Worm (Caenorhabditis elegans): ENCODE measurements around the gene F36H12.5.

The F36H12.5 gene

DNA sequence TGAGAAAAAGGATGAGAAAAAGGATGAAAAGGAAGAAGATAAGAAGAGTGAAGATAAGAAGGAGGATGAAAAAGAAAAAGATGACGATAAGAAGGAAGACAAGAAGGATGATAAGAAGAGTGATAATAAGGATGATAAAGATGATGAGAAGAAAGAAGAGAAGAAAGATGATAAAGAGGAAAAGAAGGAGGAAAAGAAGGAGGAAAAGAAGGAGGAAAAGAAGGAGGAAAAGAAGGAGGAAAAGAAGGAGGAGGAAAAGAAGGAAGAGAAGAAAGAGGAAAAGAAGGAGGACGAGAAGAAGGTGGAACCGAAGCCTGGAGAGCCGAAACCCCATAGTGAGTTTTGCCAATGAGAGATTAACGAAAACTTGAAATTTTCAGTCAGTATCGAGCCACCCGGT, 6.8 kb downstream of the F36H12.5 start:
- TF ChIP-seq lsy-12 (tag; optimal IDR thresholded peaks at IDR 0.05) = no peak
- no peak for TF ChIP-seq lin-15B (tag; optimal IDR thresholded peaks at IDR 0.05)
- TF ChIP-seq egl-5 (tag; optimal IDR thresholded peaks at IDR 0.05) = no peak
- no peak for TF ChIP-seq nhr-77 (tag; optimal IDR thresholded peaks at IDR 0.05)
- TF ChIP-seq mdl-1 (tag; optimal IDR thresholded peaks at IDR 0.05) = no peak
- no peak for TF ChIP-seq ceh-16 (tag; optimal IDR thresholded peaks at IDR 0.05)
- TF ChIP-seq eor-1 (tag; optimal IDR thresholded peaks at IDR 0.05) = no peak
- no peak for TF ChIP-seq nhr-76 (tag; optimal IDR thresholded peaks at IDR 0.05)
- TF ChIP-seq nhr-25 (tag; optimal IDR thresholded peaks at IDR 0.05) = no peak
- TF ChIP-seq lin-39 (tag; optimal IDR thresholded peaks at IDR 0.05) = no peak
- no peak for TF ChIP-seq elt-1 (tag; optimal IDR thresholded peaks at IDR 0.05)
- TF ChIP-seq daf-12 (tag; optimal IDR thresholded peaks at IDR 0.05) = no peak
- no peak for TF ChIP-seq nhr-237 (tag; optimal IDR thresholded peaks at IDR 0.05)
- no peak for TF ChIP-seq elt-2 (tag; optimal IDR thresholded peaks at IDR 0.05)

DNA sequence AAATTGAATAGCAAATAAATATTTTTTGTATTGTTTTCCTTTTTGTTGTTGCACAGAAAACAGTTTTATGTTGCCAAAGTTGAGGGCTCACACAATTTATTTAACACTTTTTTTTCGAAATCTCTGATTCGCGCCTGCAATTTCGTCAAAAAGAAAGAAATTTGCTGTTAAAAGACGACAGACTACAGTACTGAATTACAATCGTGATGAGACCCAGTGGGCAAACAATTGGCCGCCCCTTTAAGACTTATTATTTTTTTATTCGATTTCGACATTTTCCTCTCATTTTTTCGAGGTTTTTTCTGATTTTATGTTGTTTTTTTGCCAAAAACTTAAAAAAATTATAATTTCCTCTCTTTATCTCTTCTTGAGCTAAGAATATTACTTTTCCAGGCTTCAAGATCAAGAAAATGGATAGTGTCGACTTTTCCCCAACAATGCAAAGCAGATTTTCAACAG, 7.6 kb downstream of the F36H12.5 start, which contains the start of gene slfl-4:
Gene slfl-4, plus strand, starts transcription at position 409 of the 459 bp plus-strand sequence.
- no peak for TF ChIP-seq lin-15B (tag; optimal IDR thresholded peaks at IDR 0.05)
- no peak for TF ChIP-seq daf-12 (tag; optimal IDR thresholded peaks at IDR 0.05)
- TF ChIP-seq egl-27 (tag; optimal IDR thresholded peaks at IDR 0.05) = no peak
- TF ChIP-seq elt-2 (tag; optimal IDR thresholded peaks at IDR 0.05) = no peak
- no peak for TF ChIP-seq skn-1 (tag; optimal IDR thresholded peaks at IDR 0.05)
- no peak for TF ChIP-seq elt-1 (tag; optimal IDR thresholded peaks at IDR 0.05)
- no peak for TF ChIP-seq nhr-237 (tag; optimal IDR thresholded peaks at IDR 0.05)
- TF ChIP-seq nhr-76 (tag; optimal IDR thresholded peaks at IDR 0.05) = no peak
- TF ChIP-seq pqm-1 (tag; optimal IDR thresholded peaks at IDR 0.05) = no peak
- TF ChIP-seq eor-1 (tag; optimal IDR thresholded peaks at IDR 0.05) = no peak
- TF ChIP-seq unc-62 (GFP tag; optimal IDR thresholded peaks at IDR 0.05) = no peak
- no peak for TF ChIP-seq mdl-1 (tag; optimal IDR thresholded peaks at IDR 0.05)
- no peak for TF ChIP-seq ceh-82 (tag; optimal IDR thresholded peaks at IDR 0.05)
- TF ChIP-seq ztf-4 (tag; optimal IDR thresholded peaks at IDR 0.05) = no peak
- no peak for TF ChIP-seq ceh-28 (tag; optimal IDR thresholded peaks at IDR 0.05)
- no peak for TF ChIP-seq fkh-2 (tag; optimal IDR thresholded peaks at IDR 0.05)

DNA sequence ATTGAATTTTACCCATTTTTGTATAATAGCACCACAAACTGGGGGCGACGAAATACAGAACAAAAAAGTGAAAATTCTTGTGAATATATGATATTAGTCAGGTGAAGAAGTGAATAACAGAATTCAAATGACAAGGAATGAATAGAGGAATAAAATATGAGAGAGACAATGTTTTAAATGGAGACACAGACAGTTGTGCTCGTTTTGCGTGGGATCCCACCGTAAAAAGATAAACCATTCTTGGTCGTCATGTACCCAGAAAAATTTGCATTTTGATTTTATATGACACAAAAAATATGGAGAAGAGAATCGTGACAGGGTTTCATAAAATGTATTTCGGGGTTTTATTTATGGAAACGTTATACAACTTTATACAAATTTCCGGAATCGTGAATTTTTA, 11.2 kb downstream of the F36H12.5 start, which contains the start of gene F36H12.17:
Gene F36H12.17, minus strand, starts transcription at position 101 of the 400 bp plus-strand sequence.
- TF ChIP-seq unc-62 (GFP tag; optimal IDR thresholded peaks at IDR 0.05) = no peak
- no peak for TF ChIP-seq skn-1 (tag; optimal IDR thresholded peaks at IDR 0.05)
- TF ChIP-seq nhr-76 (tag; optimal IDR thresholded peaks at IDR 0.05) = no peak
- no peak for TF ChIP-seq sea-2 (GFP tag; optimal IDR thresholded peaks at IDR 0.05)
- TF ChIP-seq hmg-11 (tag; optimal IDR thresholded peaks at IDR 0.05) = no peak
- no peak for TF ChIP-seq lin-39 (tag; optimal IDR thresholded peaks at IDR 0.05)
- TF ChIP-seq nfya-1 (tag; optimal IDR thresholded peaks at IDR 0.05; ENCODE audit: insufficient read depth) = no peak

DNA sequence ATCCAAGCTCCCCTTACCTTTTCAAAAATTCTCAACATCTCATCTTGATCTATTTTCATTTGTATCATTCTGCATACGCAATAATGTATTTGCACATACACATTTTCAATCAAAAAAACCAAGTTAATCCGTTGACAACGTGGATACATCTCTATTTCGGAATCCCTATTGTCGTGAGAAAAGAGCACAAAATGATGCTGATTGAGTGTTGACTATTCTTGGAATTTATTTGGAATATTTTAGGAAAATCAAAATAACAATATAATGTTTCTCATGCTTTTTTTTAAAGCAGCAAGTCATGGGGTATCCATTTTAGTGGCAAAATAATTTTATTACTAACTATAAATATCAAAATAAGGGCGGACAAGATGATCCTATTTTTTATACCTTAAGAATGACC, 14.9 kb downstream of the F36H12.5 start:
- TF ChIP-seq lin-39 (tag; optimal IDR thresholded peaks at IDR 0.05) (no peak), aly-2 (tag; optimal IDR thresholded peaks at IDR 0.05) (no peak), R02D3.7 (tag; optimal IDR thresholded peaks at IDR 0.05) (no peak), ceh-16 (tag; optimal IDR thresholded peaks at IDR 0.05) (no peak), pha-4 (tag; optimal IDR thresholded peaks at IDR 0.05) (no peak), unc-39 (tag; optimal IDR thresholded peaks at IDR 0.05) (no peak), snpc-4 (tag; optimal IDR thresholded peaks at IDR 0.05) (no peak), zag-1 (tag; optimal IDR thresholded peaks at IDR 0.05) (no peak), nhr-12 (tag; optimal IDR thresholded peaks at IDR 0.05) (no peak)

DNA sequence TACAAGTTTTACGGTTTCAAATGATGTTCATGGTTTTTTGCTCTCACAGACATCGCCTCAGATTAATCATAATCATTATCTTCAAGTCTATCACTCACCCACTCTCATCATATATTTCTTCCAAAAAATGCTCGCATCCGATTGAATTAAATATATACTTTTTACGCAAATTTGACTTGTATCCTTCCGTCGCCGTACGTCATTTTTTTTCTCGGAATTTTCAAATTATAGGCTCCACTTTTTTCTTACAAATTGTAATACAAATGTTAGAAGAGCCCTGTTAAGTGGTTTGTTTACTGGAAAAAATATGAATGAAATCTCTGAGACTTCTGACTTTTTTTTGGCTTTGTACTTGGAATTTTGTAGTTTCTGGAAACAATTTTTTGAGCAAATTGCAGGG, 20.6 kb downstream of the F36H12.5 start:
- no peak for TF ChIP-seq sea-2 (GFP tag; optimal IDR thresholded peaks at IDR 0.05)
- TF ChIP-seq elt-2 (tag; optimal IDR thresholded peaks at IDR 0.05) = no peak
- no peak for TF ChIP-seq nhr-28 (tag; optimal IDR thresholded peaks at IDR 0.05)

DNA sequence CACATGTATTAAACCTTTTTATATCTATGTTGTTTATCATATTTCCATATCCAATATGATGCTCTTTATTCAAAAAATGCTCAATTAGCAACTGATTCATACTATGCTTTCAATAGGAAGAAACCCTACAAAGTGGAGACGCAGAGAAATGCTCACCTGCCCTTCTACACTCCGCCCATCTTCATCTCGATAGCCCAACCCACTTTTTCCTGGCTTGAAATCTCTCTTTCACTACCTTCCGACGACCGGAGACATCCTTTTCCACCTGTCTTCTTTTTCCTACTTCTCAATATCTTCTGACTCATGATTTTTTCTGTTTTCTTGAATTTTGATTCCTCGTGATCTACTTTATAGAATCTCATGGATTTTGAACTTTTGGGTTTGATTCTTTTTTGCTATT, 22.4 kb downstream of the F36H12.5 start:
- TF ChIP-seq elt-3 (tag; optimal IDR thresholded peaks at IDR 0.05) = no peak
- TF ChIP-seq fkh-2 (tag; optimal IDR thresholded peaks at IDR 0.05) = no peak
- TF ChIP-seq elt-2 (tag; optimal IDR thresholded peaks at IDR 0.05) = no peak
- no peak for TF ChIP-seq egl-5 (tag; optimal IDR thresholded peaks at IDR 0.05)
- TF ChIP-seq elt-1 (tag; optimal IDR thresholded peaks at IDR 0.05) = no peak
- TF ChIP-seq nhr-43 (tag; optimal IDR thresholded peaks at IDR 0.05; ENCODE audit: poor library complexity, severe bottlenecking) = no peak
